Fruit fly (Drosophila melanogaster): ENCODE data around the gene fzy.

dm6 chr2L:16319743-16320142, 9.0 kb downstream of the fzy start:
- no peak for TF ChIP-seq fd85E (GFP tag; optimal IDR thresholded peaks at IDR 0.05)
- TF ChIP-seq CG11294 (GFP tag; IDR thresholded peaks at IDR 0.05): no peak
- TF ChIP-seq CG6854 (GFP tag; optimal IDR thresholded peaks at IDR 0.05): no peak
- TF ChIP-seq CG16779 (tag; optimal IDR thresholded peaks at IDR 0.05): peak; percentile 3
- TF ChIP-seq CG11902 (GFP tag; optimal IDR thresholded peaks at IDR 0.05): no peak
- TF ChIP-seq eg (GFP tag; IDR thresholded peaks at IDR 0.05): no peak
- no peak for TF ChIP-seq CG6792 (GFP tag; optimal IDR thresholded peaks at IDR 0.05)
- TF ChIP-seq CG3919 (GFP tag; optimal IDR thresholded peaks at IDR 0.05): no peak
- no peak for TF ChIP-seq net (GFP tag; optimal IDR thresholded peaks at IDR 0.05)
- no peak for TF ChIP-seq CG7368 (GFP tag; optimal IDR thresholded peaks at IDR 0.05)
- TF ChIP-seq Met (GFP tag; optimal IDR thresholded peaks at IDR 0.05): no peak
- TF ChIP-seq Smox (GFP tag; optimal IDR thresholded peaks at IDR 0.05): no peak
- TF ChIP-seq CG10631 (GFP tag; optimal IDR thresholded peaks at IDR 0.05): no peak
- TF ChIP-seq Blimp-1 (GFP tag; optimal IDR thresholded peaks at IDR 0.05): no peak

All from whole organism, prepupa.